Worm (Caenorhabditis elegans) whole organism, late embryonic: ENCODE measurements around the gene ifas-3.

Source experiments
- C38D4.7 ChIP-seq: fragments of 200-800 bp; sonication (Bioruptor generic); optimal IDR thresholded peaks from 2 replicates; lab custom pipeline; 2018; ENCODE audit warnings: mild to moderate bottlenecking, missing genetic modification characterization, moderate library complexity, missing compliant biosample characterization
- F13H6.1 ChIP-seq: sonication (generic microtip); optimal IDR thresholded peaks from 2 replicates; lab custom pipeline; 2016; ENCODE audit warnings: missing genetic modification characterization, missing compliant biosample characterization
- K02D7.2 ChIP-seq: sonication (generic microtip); optimal IDR thresholded peaks from 2 replicates; lab custom pipeline; 2017; ENCODE audit warnings: mild to moderate bottlenecking, missing genetic modification characterization, missing compliant biosample characterization
- T23F11.4 ChIP-seq: fragments of 200-800 bp; sonication (Bioruptor generic); optimal IDR thresholded peaks from 2 replicates; lab custom pipeline; 2018; ENCODE audit warnings: mild to moderate bottlenecking, missing genetic modification characterization, missing compliant biosample characterization
- Y22D7AL.16 ChIP-seq: sonication (generic microtip); optimal IDR thresholded peaks from 2 replicates; lab custom pipeline; 2016; ENCODE audit warnings: missing genetic modification characterization, missing compliant biosample characterization
- ceh-18 ChIP-seq: sonication (generic microtip); optimal IDR thresholded peaks from 2 replicates; lab custom pipeline; 2016; ENCODE audit warnings: missing genetic modification characterization, missing compliant biosample characterization
- ceh-2 ChIP-seq: sonication (generic microtip); optimal IDR thresholded peaks from 2 replicates; lab custom pipeline; 2016; ENCODE audit warnings: missing genotype, missing genetic modification characterization, missing compliant biosample characterization
- ceh-24 ChIP-seq: sonication (generic microtip); optimal IDR thresholded peaks from 2 replicates; lab custom pipeline; 2016; ENCODE audit warnings: mild to moderate bottlenecking, missing genetic modification characterization, missing compliant biosample characterization
- ceh-30 ChIP-seq: fragments of 150-350 bp; optimal IDR thresholded peaks from 2 replicates; lab custom pipeline; 2014; ENCODE audit warnings: missing biosample characterization, missing genetic modification characterization
- ceh-31 ChIP-seq: sonication (generic microtip); optimal IDR thresholded peaks from 2 replicates; lab custom pipeline; 2016; ENCODE audit warnings: missing genetic modification characterization, missing compliant biosample characterization
- ceh-9 ChIP-seq: sonication (generic microtip); optimal IDR thresholded peaks from 2 replicates; lab custom pipeline; 2016; ENCODE audit warnings: mild to moderate bottlenecking, missing genetic modification characterization, inconsistent platforms, missing compliant biosample characterization
- dmd-4 ChIP-seq: sonication (generic microtip); optimal IDR thresholded peaks from 2 replicates; lab custom pipeline; 2016; ENCODE audit warnings: borderline replicate concordance, missing genetic modification characterization, missing compliant biosample characterization
- dve-1 ChIP-seq: sonication (generic microtip); optimal IDR thresholded peaks from 2 replicates; lab custom pipeline; 2017; ENCODE audit warnings: antibody characterized with exemption, mild to moderate bottlenecking, missing genetic modification characterization, missing compliant biosample characterization
- elt-2 ChIP-seq: sonication (generic microtip); optimal IDR thresholded peaks from 2 replicates; lab custom pipeline; 2016; ENCODE audit warnings: missing genetic modification reagents, missing genetic modification characterization, missing compliant biosample characterization
- elt-4 ChIP-seq: sonication (generic microtip); optimal IDR thresholded peaks from 2 replicates; lab custom pipeline; 2016; ENCODE audit warnings: missing genetic modification characterization, missing compliant biosample characterization
- ets-4 ChIP-seq: sonication (generic microtip); optimal IDR thresholded peaks from 2 replicates; lab custom pipeline; 2016; ENCODE audit warnings: missing genetic modification characterization, missing compliant biosample characterization
- eyg-1 ChIP-seq: sonication (generic microtip); optimal IDR thresholded peaks from 2 replicates; lab custom pipeline; 2016; ENCODE audit warnings: missing genotype, missing genetic modification characterization, missing compliant biosample characterization
- gmeb-2 ChIP-seq: sonication (generic microtip); optimal IDR thresholded peaks from 2 replicates; lab custom pipeline; 2016; ENCODE audit warnings: missing genetic modification characterization, inconsistent platforms, missing compliant biosample characterization
- hlh-30 ChIP-seq: sonication (generic microtip); optimal IDR thresholded peaks from 2 replicates; lab custom pipeline; 2017; ENCODE audit warnings: antibody characterized with exemption, missing genetic modification characterization, missing compliant biosample characterization; ENCODE audit not compliant: insufficient read depth
- lin-11 ChIP-seq: fragments of 200-800 bp; sonication (Bioruptor generic); optimal IDR thresholded peaks from 2 replicates; lab custom pipeline; 2018; ENCODE audit warnings: mild to moderate bottlenecking, missing genetic modification characterization, missing compliant biosample characterization
- mec-3 ChIP-seq: sonication (generic microtip); optimal IDR thresholded peaks from 2 replicates; lab custom pipeline; 2016; ENCODE audit warnings: borderline replicate concordance, missing genetic modification characterization, missing compliant biosample characterization
- nhr-11 ChIP-seq: fragments of 150-350 bp; optimal IDR thresholded peaks from 2 replicates; lab custom pipeline; 2014; ENCODE audit warnings: missing biosample characterization, missing genetic modification characterization
- nhr-232 ChIP-seq: sonication (generic microtip); optimal IDR thresholded peaks from 2 replicates; lab custom pipeline; 2016; ENCODE audit warnings: missing genetic modification characterization, missing compliant biosample characterization
- odd-2 ChIP-seq: sonication (generic microtip); optimal IDR thresholded peaks from 2 replicates; lab custom pipeline; 2017; ENCODE audit warnings: antibody characterized with exemption, mild to moderate bottlenecking, missing genetic modification characterization, missing compliant biosample characterization
- pax-1 ChIP-seq: fragments of 150-350 bp; optimal IDR thresholded peaks from 2 replicates; lab custom pipeline; 2014; ENCODE audit warnings: missing biosample characterization, missing genetic modification characterization
- pros-1 ChIP-seq: fragments of 150-350 bp; optimal IDR thresholded peaks from 2 replicates; lab custom pipeline; 2014; ENCODE audit warnings: missing biosample characterization, missing genetic modification reagents, missing genetic modification characterization
- sdc-2 ChIP-seq: sonication (generic microtip); optimal IDR thresholded peaks from 2 replicates; lab custom pipeline; 2016; ENCODE audit warnings: missing genotype, missing genetic modification characterization, missing compliant biosample characterization
- sox-2 ChIP-seq: fragments of 200-800 bp; sonication (Bioruptor generic); IDR thresholded peaks from 2 replicates; pipeline ENCODE4 v1.3.6; 2022; ENCODE audit warnings: missing genetic modification reagents, missing genetic modification characterization, missing compliant biosample characterization
- sox-4 ChIP-seq: sonication (generic microtip); optimal IDR thresholded peaks from 2 replicates; lab custom pipeline; 2017; ENCODE audit warnings: mild to moderate bottlenecking, missing genetic modification characterization, inconsistent platforms, missing compliant biosample characterization
- syd-9 ChIP-seq: sonication (generic microtip); optimal IDR thresholded peaks from 2 replicates; lab custom pipeline; 2016; ENCODE audit warnings: mild to moderate bottlenecking, missing genetic modification characterization, moderate library complexity, missing compliant biosample characterization
- tbx-2 ChIP-seq: sonication (generic microtip); optimal IDR thresholded peaks from 2 replicates; lab custom pipeline; 2016; ENCODE audit warnings: missing genetic modification characterization, missing compliant biosample characterization
- tbx-7 ChIP-seq: sonication (generic microtip); optimal IDR thresholded peaks from 2 replicates; lab custom pipeline; 2016; ENCODE audit warnings: missing genotype, missing genetic modification characterization, missing compliant biosample characterization
- unc-3 ChIP-seq, 2 experiments: fragments of 200-800 bp in 1 of 2; sonication (Bioruptor generic) in 1 of 2; sonication (generic microtip) in 1 of 2; conservative IDR thresholded peaks in 1 of 2; optimal IDR thresholded peaks in 1 of 2; 2 replicates each; pipeline versions ENCODE4 v1.3.6 to Lab custom; 2016 to 2022; ENCODE audit warnings: missing compliant biosample characterization in 2 of 2, missing genetic modification characterization in 2 of 2, missing genetic modification reagents in 1 of 2
- unc-55 ChIP-seq: sonication (generic microtip); optimal IDR thresholded peaks from 2 replicates; lab custom pipeline; 2017; ENCODE audit warnings: missing biosample characterization, missing genetic modification reagents, missing genetic modification characterization
- ztf-16 ChIP-seq: sonication (generic microtip); optimal IDR thresholded peaks from 2 replicates; lab custom pipeline; 2017; ENCODE audit warnings: missing genetic modification characterization, missing compliant biosample characterization

The ifas-3 gene

ce11 chrIV:15962219-15962762 is 11.6 kb upstream of the ifas-3 start, which contains the start of gene lgc-19:
Gene lgc-19, minus strand, starts transcription at chrIV:15962712.
- no peak for TF ChIP-seq sdc-2 (tag; lab: Kevin White, UChicago)
- no peak for TF ChIP-seq unc-55 (GFP tag; lab: Kevin White, UChicago)
- TF ChIP-seq ceh-18: no peak
- TF ChIP-seq ceh-30 (tag; lab: Kevin White, UChicago): no peak
- TF ChIP-seq unc-3 (GFP tag; conservative IDR thresholded peaks at IDR 0.05; lab: Robert Waterston, UW): no peak
- TF ChIP-seq unc-3 (tag; optimal IDR thresholded peaks at IDR 0.05; lab: Kevin White, UChicago): no peak
- TF ChIP-seq dve-1 (tag; lab: Kevin White, UChicago): no peak
- no peak for TF ChIP-seq sox-2
- no peak for TF ChIP-seq hlh-30 (tag; lab: Kevin White, UChicago)
- TF ChIP-seq nhr-232: no peak
- no peak for TF ChIP-seq ets-4 (tag; lab: Kevin White, UChicago)
- no peak for TF ChIP-seq Y22D7AL.16
- TF ChIP-seq K02D7.2: no peak
- TF ChIP-seq eyg-1: no peak
- TF ChIP-seq C38D4.7: no peak
- TF ChIP-seq mec-3 (tag; lab: Kevin White, UChicago): no peak
- TF ChIP-seq lin-11 (tag; lab: Kevin White, UChicago): no peak
- TF ChIP-seq elt-4 (tag; lab: Kevin White, UChicago): no peak

ce11 chrIV:15961069-15961468 is 10.4 kb upstream of the ifas-3 start:
- no peak for TF ChIP-seq K02D7.2

ce11 chrIV:15955349-15955748 is 4.7 kb upstream of the ifas-3 start:
- TF ChIP-seq ceh-9 (tag; lab: Kevin White, UChicago): no peak
- no peak for TF ChIP-seq T23F11.4 (GFP tag; lab: Kevin White, UChicago)
- TF ChIP-seq Y22D7AL.16: no peak
- no peak for TF ChIP-seq pax-1 (tag; lab: Kevin White, UChicago)
- TF ChIP-seq odd-2 (tag; lab: Kevin White, UChicago): no peak
- no peak for TF ChIP-seq C38D4.7
- TF ChIP-seq unc-55 (GFP tag; lab: Kevin White, UChicago): no peak
- TF ChIP-seq K02D7.2: no peak
- TF ChIP-seq ztf-16: no peak

ce11 chrIV:15953689-15954088 is 3.0 kb upstream of the ifas-3 start:
- TF ChIP-seq gmeb-2 (tag; lab: Kevin White, UChicago): no peak
- TF ChIP-seq hlh-30 (tag; lab: Kevin White, UChicago): no peak
- no peak for TF ChIP-seq ceh-24
- TF ChIP-seq ceh-18: no peak
- no peak for TF ChIP-seq nhr-11 (tag; lab: Kevin White, UChicago)
- TF ChIP-seq ceh-31 (tag; lab: Kevin White, UChicago): no peak
- no peak for TF ChIP-seq K02D7.2
- no peak for TF ChIP-seq pros-1 (tag; lab: Kevin White, UChicago)
- TF ChIP-seq eyg-1: no peak
- TF ChIP-seq sox-4 (tag; lab: Kevin White, UChicago): no peak
- no peak for TF ChIP-seq ceh-2 (tag; lab: Kevin White, UChicago)
- TF ChIP-seq F13H6.1 (tag; lab: Kevin White, UChicago): no peak
- no peak for TF ChIP-seq syd-9 (tag; lab: Kevin White, UChicago)
- TF ChIP-seq dmd-4 (tag; lab: Kevin White, UChicago): no peak
- TF ChIP-seq sdc-2 (tag; lab: Kevin White, UChicago): no peak

ce11 chrIV:15951640-15952039 is 952 bp upstream of the ifas-3 start, which contains the start of gene Y105C5B.15:
Gene Y105C5B.15, plus strand, starts transcription at chrIV:15951936.
- no peak for TF ChIP-seq tbx-7 (tag; lab: Kevin White, UChicago)
- TF ChIP-seq tbx-2 (tag; lab: Kevin White, UChicago): no peak
- peak; percentile 1 for TF ChIP-seq elt-2 (tag; lab: Kevin White, UChicago)
- TF ChIP-seq, all 69 proteins: peak for 1
